Fruit fly (Drosophila melanogaster) whole organism, pupa: Measurements from ENCODE around the gene CkIalpha.

Experiments
- CG10348 ChIP-seq: fragments of 200-800 bp; sonication (Bioruptor generic); IDR thresholded peaks from 2 replicates; pipeline ENCODE4 v1.3.6; 2022; ENCODE audit warnings: missing biosample characterization, missing genetic modification characterization
- CG12605 ChIP-seq: fragments of 200-800 bp; sonication (Bioruptor generic); IDR thresholded peaks from 2 replicates; pipeline ENCODE4 v1.3.6; 2022; ENCODE audit warnings: missing biosample characterization, missing genetic modification characterization
- CG13204 ChIP-seq: fragments of 200-800 bp; sonication (Bioruptor generic); optimal IDR thresholded peaks from 2 replicates; lab custom pipeline; 2018; ENCODE audit warnings: missing biosample characterization, mild to moderate bottlenecking, missing genetic modification characterization, moderate library complexity
- CG14655 ChIP-seq: fragments of 200-800 bp; sonication (Bioruptor generic); optimal IDR thresholded peaks from 3 replicates; lab custom pipeline; 2017; ENCODE audit warnings: mild to moderate bottlenecking, missing biosample characterization, missing genetic modification reagents, missing genetic modification characterization
- CG15710 ChIP-seq: fragments of 200-800 bp; sonication (Bioruptor generic); optimal IDR thresholded peaks from 2 replicates; lab custom pipeline; 2018; ENCODE audit warnings: missing biosample characterization, mild to moderate bottlenecking, missing genetic modification characterization, moderate library complexity
- CG32121 ChIP-seq: fragments of 200-800 bp; sonication (Bioruptor generic); IDR thresholded peaks from 2 replicates; pipeline ENCODE4 v1.3.6; 2022; ENCODE audit warnings: missing biosample characterization, missing genetic modification characterization
- CG34367 ChIP-seq: fragments of 200-800 bp; sonication (Bioruptor generic); optimal IDR thresholded peaks from 2 replicates; lab custom pipeline; 2018; ENCODE audit warnings: missing biosample characterization, mild to moderate bottlenecking, missing genetic modification characterization
- CG4496 ChIP-seq: fragments of 200-800 bp; sonication (Bioruptor generic); IDR thresholded peaks from 3 replicates; pipeline ENCODE4 v1.3.6; 2022; ENCODE audit warnings: missing biosample characterization, missing genetic modification characterization
- CG8159 ChIP-seq: fragments of 200-800 bp; sonication (Bioruptor generic); optimal IDR thresholded peaks from 3 replicates; lab custom pipeline; 2018; ENCODE audit warnings: missing biosample characterization, mild to moderate bottlenecking, missing genetic modification characterization, moderate library complexity
- CG8301 ChIP-seq: fragments of 200-800 bp; sonication (Bioruptor generic); optimal IDR thresholded peaks from 2 replicates; lab custom pipeline; 2018; ENCODE audit warnings: missing biosample characterization, mild to moderate bottlenecking, missing genetic modification characterization
- CG9948 ChIP-seq: fragments of 200-800 bp; sonication (Bioruptor generic); optimal IDR thresholded peaks from 2 replicates; lab custom pipeline; 2018; ENCODE audit warnings: missing biosample characterization, mild to moderate bottlenecking, missing genetic modification characterization, moderate library complexity
- D1 ChIP-seq: fragments of 200-800 bp; sonication (Bioruptor generic); optimal IDR thresholded peaks from 2 replicates; lab custom pipeline; 2018; ENCODE audit warnings: missing biosample characterization, mild to moderate bottlenecking, missing genetic modification characterization, moderate library complexity
- EcR ChIP-seq: fragments of 200-800 bp; sonication (Bioruptor generic); optimal IDR thresholded peaks from 3 replicates; lab custom pipeline; 2019; ENCODE audit warnings: missing biosample characterization, missing genetic modification characterization, mild to moderate bottlenecking, moderate library complexity, missing genetic modification reagents
- Ets98B ChIP-seq: fragments of 200-800 bp; sonication (Bioruptor generic); IDR thresholded peaks from 2 replicates; pipeline ENCODE4 v1.3.6; 2022; ENCODE audit warnings: missing biosample characterization, missing genetic modification characterization
- Pif1A ChIP-seq: fragments of 200-800 bp; sonication (Bioruptor generic); optimal IDR thresholded peaks from 3 replicates; lab custom pipeline; 2016; ENCODE audit warnings: missing biosample characterization, missing genetic modification characterization
- Pif1B ChIP-seq: fragments of 200-800 bp; sonication (Bioruptor generic); optimal IDR thresholded peaks from 3 replicates; lab custom pipeline; 2016; ENCODE audit warnings: missing biosample characterization, missing genetic modification characterization
- Snoo ChIP-seq: fragments of 200-800 bp; sonication (Bioruptor generic); optimal IDR thresholded peaks from 3 replicates; lab custom pipeline; 2017; ENCODE audit warnings: missing biosample characterization, mild to moderate bottlenecking, missing genetic modification characterization, inconsistent platforms
- fd96Ca ChIP-seq: fragments of 200-800 bp; sonication (Bioruptor generic); IDR thresholded peaks from 3 replicates; pipeline ENCODE4 v1.3.6; 2022; ENCODE audit warnings: missing biosample characterization, missing genetic modification characterization
- gl ChIP-seq: fragments of 200-800 bp; sonication (Bioruptor generic); optimal IDR thresholded peaks from 2 replicates; lab custom pipeline; 2018; ENCODE audit warnings: missing biosample characterization, mild to moderate bottlenecking, missing genetic modification characterization
- rn ChIP-seq: fragments of 200-800 bp; sonication (Bioruptor generic); IDR thresholded peaks from 2 replicates; pipeline ENCODE4 v1.3.6; 2022; ENCODE audit warnings: missing biosample characterization, missing genetic modification characterization

The CkIalpha gene

DNA sequence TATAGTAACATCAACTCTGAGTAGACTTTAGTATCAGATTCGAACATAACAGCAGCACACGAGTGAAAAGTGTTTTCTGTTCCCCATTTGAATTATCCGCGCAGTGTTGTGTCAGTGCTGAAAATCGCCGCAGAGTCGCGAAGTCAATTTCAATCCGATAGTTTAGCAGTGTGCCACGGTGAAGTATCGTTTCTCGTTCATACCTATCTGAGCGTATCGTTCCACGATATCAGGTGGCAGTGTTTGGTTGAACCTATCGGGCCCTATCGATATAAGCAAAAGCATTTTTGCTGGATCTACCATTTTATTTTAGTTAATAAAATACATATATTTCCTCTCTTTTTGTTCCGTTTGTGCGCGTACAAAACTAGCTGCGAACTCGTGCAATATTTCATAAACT lies at the start of gene CkIalpha:
TSS of gene CkIalpha (plus strand) at position 53 of the 400 bp plus-strand sequence.
- TF ChIP-seq CG9948 (tag; lab: Kevin White, UChicago) = no peak
- peak; percentile 58 for TF ChIP-seq Ets98B (GFP tag; lab: Robert Waterston, UW)
- no peak for TF ChIP-seq EcR (GFP tag; lab: Kevin White, UChicago)
- no peak for TF ChIP-seq CG12605
- TF ChIP-seq fd96Ca (GFP tag; lab: Robert Waterston, UW) = peak; percentile 65; the same call in 2 of the 3 replicates
- TF ChIP-seq CG8159 (tag; lab: Kevin White, UChicago) = peak; percentile 11

DNA sequence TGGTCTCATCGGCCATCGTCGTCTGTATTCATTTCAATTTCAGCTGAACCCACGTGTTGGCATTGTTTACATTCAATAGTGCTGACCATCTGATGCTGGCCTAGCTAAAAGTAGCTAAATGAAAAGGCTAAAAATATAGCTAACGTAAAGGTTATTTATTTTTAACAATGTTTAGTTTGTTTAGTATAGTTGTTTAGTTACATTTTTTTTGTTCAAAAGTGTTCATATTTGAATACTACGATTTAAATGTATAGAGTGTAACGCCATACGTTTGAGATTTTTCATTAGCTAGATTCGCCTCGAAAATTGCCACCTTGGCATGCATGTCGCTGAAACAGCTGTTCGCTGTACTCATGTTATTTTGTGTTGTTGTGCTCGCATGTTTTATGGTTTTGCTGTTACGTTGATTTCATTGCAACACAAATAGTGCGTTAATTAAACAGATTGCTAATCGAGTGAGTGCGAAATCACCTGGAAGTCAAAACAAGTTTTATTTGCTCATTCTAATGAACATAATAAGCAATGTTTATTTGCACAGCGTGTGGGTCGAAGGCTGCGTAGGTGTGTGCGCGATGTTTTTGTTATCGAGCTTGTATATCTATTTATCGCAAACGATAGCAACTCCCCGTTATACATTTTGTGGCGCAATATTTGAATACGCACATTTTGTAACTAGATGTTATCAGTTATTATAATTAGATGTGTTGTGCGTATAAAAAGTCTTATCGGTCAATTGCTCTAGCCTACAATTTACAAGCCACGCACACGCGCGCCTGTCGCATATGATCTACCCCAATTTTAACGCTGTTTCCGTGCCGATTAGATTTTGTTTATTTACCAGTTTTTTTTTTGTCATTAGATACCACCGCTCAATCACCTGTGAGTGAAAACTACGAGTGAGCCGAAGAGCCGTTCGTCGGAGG lies 41.6 kb upstream of the CkIalpha start, which contains the start of the genes CG1463 and Fpgs1:
TSS of gene CG1463 (minus strand) at position 132 of the 923 bp plus-strand sequence.
TSS of gene Fpgs1 (plus strand) at position 332 of the 923 bp plus-strand sequence.
- TF ChIP-seq CG8159 (tag; lab: Kevin White, UChicago) = no peak
- TF ChIP-seq CG12605 = no peak
- TF ChIP-seq CG13204 = no peak
- no peak for TF ChIP-seq CG10348 (GFP tag; lab: Robert Waterston, UW)
- TF ChIP-seq EcR (GFP tag; lab: Kevin White, UChicago) = peak; percentile 35
- peak; percentile 38; the same call in 1 of the 2 replicates for TF ChIP-seq CG32121 (GFP tag; lab: Robert Waterston, UW)
- TF ChIP-seq Snoo = no peak
- TF ChIP-seq Pif1B (GFP tag; lab: Kevin White, UChicago) = no peak
- TF ChIP-seq CG8301 (tag; lab: Kevin White, UChicago) = no peak
- no peak for TF ChIP-seq CG14655 (GFP tag; lab: Kevin White, UChicago)
- TF ChIP-seq CG9948 (tag; lab: Kevin White, UChicago) = no peak
- TF ChIP-seq rn (GFP tag; lab: Robert Waterston, UW) = no peak
- TF ChIP-seq Ets98B (GFP tag; lab: Robert Waterston, UW) = no peak
- TF ChIP-seq CG4496 (GFP tag; lab: Robert Waterston, UW) = no peak
- TF ChIP-seq gl (tag; lab: Kevin White, UChicago) = no peak
- peak; percentile 37 for TF ChIP-seq CG15710
- TF ChIP-seq fd96Ca (GFP tag; lab: Robert Waterston, UW) = no peak
- TF ChIP-seq D1 (tag; lab: Kevin White, UChicago) = no peak

DNA sequence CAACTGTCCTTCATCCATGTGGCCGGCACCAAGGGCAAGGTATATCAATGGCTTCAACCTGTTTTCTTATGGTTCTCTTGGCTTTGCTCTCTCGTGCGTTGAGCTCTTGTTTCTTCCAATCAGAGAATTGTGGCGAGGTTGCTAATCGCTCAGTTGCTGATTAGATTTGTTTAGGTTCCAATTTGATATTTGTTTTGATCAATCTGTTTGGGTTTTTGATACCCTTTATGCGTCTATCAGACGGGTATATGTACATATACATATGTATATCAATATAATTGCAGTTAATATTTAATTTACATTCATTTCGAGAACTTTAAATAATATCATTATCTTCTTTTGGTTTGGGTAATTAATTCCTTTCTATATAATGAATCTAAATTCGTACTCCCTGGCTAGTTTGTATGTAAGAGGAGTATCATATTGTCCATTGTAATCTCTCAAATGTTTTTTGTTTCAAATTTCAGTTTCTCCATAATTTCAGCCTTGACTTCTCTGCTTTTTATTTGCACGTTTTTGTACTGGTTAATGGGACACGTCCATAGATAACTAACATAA lies 40.1 kb upstream of the CkIalpha start:
- TF ChIP-seq CG15710 (no peak), D1 (tag; lab: Kevin White, UChicago) (no peak), CG12605 (no peak), CG32121 (GFP tag; lab: Robert Waterston, UW) (no peak), EcR (GFP tag; lab: Kevin White, UChicago) (no peak), CG10348 (GFP tag; lab: Robert Waterston, UW) (no peak), fd96Ca (GFP tag; lab: Robert Waterston, UW) (no peak), CG8159 (tag; lab: Kevin White, UChicago) (no peak), CG13204 (no peak), CG34367 (tag; lab: Kevin White, UChicago) (no peak)
- TF ChIP-seq, all 21 proteins: peak for 0

DNA sequence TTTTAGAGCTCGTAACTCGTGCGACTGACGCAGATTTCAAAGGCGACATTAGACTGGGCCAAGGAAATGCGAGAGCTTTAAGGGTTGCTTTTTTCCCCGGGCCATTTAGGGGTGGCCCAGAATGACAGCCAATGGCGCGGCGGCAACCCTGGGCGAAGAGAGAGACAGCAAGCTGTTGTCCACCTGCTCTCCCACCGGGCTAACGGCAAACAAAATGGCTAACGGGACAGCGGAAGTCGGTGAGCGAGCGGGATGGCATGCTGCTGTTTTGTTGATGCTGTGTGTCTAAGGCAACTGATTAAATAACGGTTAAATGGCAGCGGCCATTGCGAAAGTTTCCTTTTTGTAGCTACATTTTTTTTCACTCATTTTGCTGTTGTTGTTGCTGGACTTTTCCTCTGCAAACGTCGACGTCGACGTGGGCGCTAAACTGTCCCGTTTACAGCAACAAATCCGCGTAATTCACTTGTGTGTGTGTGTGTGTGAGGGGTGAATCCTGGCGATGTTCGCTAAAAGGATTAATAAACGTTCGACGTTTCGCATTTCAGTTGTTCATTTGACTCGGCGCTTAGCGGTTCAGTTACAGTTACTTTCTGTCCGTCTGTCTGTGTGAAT lies 37.6 kb upstream of the CkIalpha start, which contains the start of gene CG11085:
TSS of gene CG11085 (plus strand) at position 565 of the 615 bp plus-strand sequence.
- no peak for TF ChIP-seq CG8301 (tag; lab: Kevin White, UChicago)
- no peak for TF ChIP-seq CG12605
- no peak for TF ChIP-seq Ets98B (GFP tag; lab: Robert Waterston, UW)
- TF ChIP-seq EcR (GFP tag; lab: Kevin White, UChicago) = no peak
- no peak for TF ChIP-seq D1 (tag; lab: Kevin White, UChicago)
- no peak for TF ChIP-seq Pif1A (GFP tag; lab: Kevin White, UChicago)
- no peak for TF ChIP-seq CG13204
- no peak for TF ChIP-seq CG32121 (GFP tag; lab: Robert Waterston, UW)
- TF ChIP-seq CG34367 (tag; lab: Kevin White, UChicago) = no peak
- no peak for TF ChIP-seq CG10348 (GFP tag; lab: Robert Waterston, UW)
- TF ChIP-seq CG14655 (GFP tag; lab: Kevin White, UChicago) = no peak
- TF ChIP-seq CG9948 (tag; lab: Kevin White, UChicago) = no peak

DNA sequence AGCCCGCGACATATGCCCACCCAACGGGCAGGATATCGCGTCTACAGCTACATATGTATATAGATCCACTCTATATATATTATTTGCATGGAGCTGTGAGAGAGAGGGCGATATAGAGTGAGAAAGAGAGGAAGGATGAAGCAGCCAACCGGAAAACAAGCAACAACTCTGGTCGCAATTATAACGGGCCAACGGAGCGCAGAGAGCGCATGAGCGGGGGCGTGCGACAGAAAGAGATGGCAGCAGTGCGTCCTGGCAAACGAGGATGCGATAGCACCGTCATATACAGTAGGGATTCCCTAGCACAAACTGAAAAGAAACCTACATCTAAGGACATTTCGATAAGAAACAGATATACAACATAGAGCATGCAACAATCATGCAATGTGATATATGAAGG lies 31.8 kb upstream of the CkIalpha start:
- TF ChIP-seq CG12605 = no peak

DNA sequence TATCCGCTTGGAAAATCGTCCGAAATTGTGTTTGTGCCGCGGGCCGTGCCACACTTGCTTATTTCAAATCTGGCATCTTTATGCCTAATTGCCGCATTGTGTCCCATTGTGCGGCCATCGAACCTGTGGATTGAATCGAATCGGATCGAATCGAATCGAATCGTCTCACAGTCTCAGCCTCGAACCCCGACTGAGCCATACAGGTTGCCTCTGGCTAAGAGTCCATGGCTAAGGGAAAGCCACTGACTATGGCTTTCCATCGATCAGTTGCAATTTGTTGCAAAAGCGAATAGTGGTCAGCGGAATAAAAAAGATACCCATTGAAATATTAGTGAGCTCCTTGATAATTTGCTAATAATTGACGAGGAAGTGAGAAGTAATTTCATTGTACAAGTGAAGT lies 29.4 kb upstream of the CkIalpha start, which contains the start of gene CG15728:
TSS of gene CG15728 (plus strand) at position 301 of the 400 bp plus-strand sequence.
- TF ChIP-seq CG13204 (no peak), Snoo (no peak), CG8159 (tag; lab: Kevin White, UChicago) (no peak), Pif1A (GFP tag; lab: Kevin White, UChicago) (no peak)
